Worm (Caenorhabditis elegans) whole organism, mixed stage, embryonic: ENCODE data around the gene syx-4.

Experiments
- bed-3 ChIP-seq: fragments of 200-800 bp; sonication (Bioruptor generic); optimal IDR thresholded peaks from 3 replicates; lab custom pipeline; 2018; ENCODE audit warnings: mild to moderate bottlenecking, missing genetic modification characterization, moderate library complexity, missing compliant biosample characterization
- blmp-1 ChIP-seq: fragments of 150-350 bp; optimal IDR thresholded peaks from 2 replicates; lab custom pipeline; 2014; ENCODE audit warnings: missing biosample characterization, missing genetic modification characterization
- lin-13 ChIP-seq: fragments of 150-350 bp; optimal IDR thresholded peaks from 2 replicates; lab custom pipeline; 2014; ENCODE audit warnings: missing biosample characterization, missing genetic modification characterization
- mab-5 ChIP-seq: fragments of 150-350 bp; optimal IDR thresholded peaks from 2 replicates; lab custom pipeline; 2014; ENCODE audit warnings: missing biosample characterization, missing genetic modification characterization
- mep-1 ChIP-seq: fragments of 150-350 bp; optimal IDR thresholded peaks from 2 replicates; lab custom pipeline; 2017; ENCODE audit warnings: missing biosample characterization, missing genetic modification reagents, missing genetic modification characterization, inconsistent platforms
- nhr-237 ChIP-seq: fragments of 150-350 bp; optimal IDR thresholded peaks from 2 replicates; lab custom pipeline; 2014; ENCODE audit warnings: missing biosample characterization, missing genetic modification characterization
- nhr-28 ChIP-seq: fragments of 150-350 bp; optimal IDR thresholded peaks from 2 replicates; lab custom pipeline; 2014; ENCODE audit warnings: missing biosample characterization, missing genetic modification characterization
- pha-4 ChIP-seq: fragments of 150-350 bp; optimal IDR thresholded peaks from 2 replicates; lab custom pipeline; 2018; ENCODE audit warnings: missing biosample characterization, missing genetic modification reagents, missing genetic modification characterization
- snpc-4 ChIP-seq: fragments of 150-350 bp; optimal IDR thresholded peaks from 2 replicates; lab custom pipeline; 2014; ENCODE audit warnings: missing biosample characterization, missing genetic modification characterization
- sptf-1 ChIP-seq: sonication (generic microtip); optimal IDR thresholded peaks from 2 replicates; lab custom pipeline; 2017; ENCODE audit warnings: mild to moderate bottlenecking, missing genetic modification characterization, moderate library complexity, missing compliant biosample characterization
- unc-62 ChIP-seq: fragments of 150-350 bp; optimal IDR thresholded peaks from 2 replicates; lab custom pipeline; 2014; ENCODE audit warnings: missing biosample characterization, missing genetic modification reagents, missing genetic modification characterization
- ztf-11 ChIP-seq: fragments of 150-350 bp; optimal IDR thresholded peaks from 2 replicates; lab custom pipeline; 2014; ENCODE audit warnings: missing biosample characterization, missing genetic modification characterization

- TF ChIP-seq snpc-4 (tag; lab: Kevin White, UChicago): no peak
- TF ChIP-seq unc-62 (GFP tag; lab: Kevin White, UChicago): no peak
- no peak for TF ChIP-seq lin-13 (tag; lab: Kevin White, UChicago)
- no peak for TF ChIP-seq pha-4 (tag; lab: Kevin White, UChicago)
- TF ChIP-seq nhr-28 (tag; lab: Kevin White, UChicago): no peak
- no peak for TF ChIP-seq nhr-237
- no peak for TF ChIP-seq mep-1 (tag; lab: Kevin White, UChicago)
- no peak for TF ChIP-seq sptf-1 (tag; lab: Kevin White, UChicago)
- no peak for TF ChIP-seq ztf-11 (tag; lab: Kevin White, UChicago)
- TF ChIP-seq blmp-1 (tag; lab: Kevin White, UChicago): no peak
- no peak for TF ChIP-seq mab-5 (tag; lab: Kevin White, UChicago)
- TF ChIP-seq bed-3 (GFP tag; lab: Kevin White, UChicago): no peak
These were observed 3.9 kb upstream of the syx-4 start for ce11 chrIV:8453178-8453577.
